Worm (Caenorhabditis elegans) whole organism, L1 larva: ENCODE results near the gene F01D5.6.

Experiments
- aha-1 ChIP-seq: fragments of 150-350 bp; optimal IDR thresholded peaks from 2 replicates; lab custom pipeline; 2014; ENCODE audit warnings: missing biosample characterization, missing genetic modification characterization
- egl-27 ChIP-seq, 2 experiments: fragments of 150-350 bp in 1 of 2; sonication (generic microtip); optimal IDR thresholded peaks; 3 replicates each; lab custom pipeline; 2017 to 2018; ENCODE audit warnings: missing biosample characterization in 2 of 2, missing genetic modification characterization in 2 of 2, missing genetic modification reagents in 2 of 2
- fkh-8 ChIP-seq: sonication (generic microtip); optimal IDR thresholded peaks from 2 replicates; lab custom pipeline; 2016; ENCODE audit warnings: mild to moderate bottlenecking, missing genetic modification characterization, missing compliant biosample characterization
- lin-39 ChIP-seq: fragments of 150-350 bp; optimal IDR thresholded peaks from 2 replicates; lab custom pipeline; 2014; ENCODE audit warnings: missing biosample characterization, missing genetic modification reagents, missing genetic modification characterization
- nhr-11 ChIP-seq: fragments of 150-350 bp; optimal IDR thresholded peaks from 2 replicates; lab custom pipeline; 2014; ENCODE audit warnings: missing biosample characterization, missing genetic modification characterization
- nhr-12 ChIP-seq: sonication (generic microtip); optimal IDR thresholded peaks from 2 replicates; lab custom pipeline; 2017; ENCODE audit warnings: missing biosample characterization, missing genetic modification characterization
- nhr-237 ChIP-seq: fragments of 150-350 bp; optimal IDR thresholded peaks from 2 replicates; lab custom pipeline; 2014; ENCODE audit warnings: missing biosample characterization, missing genetic modification characterization
- nhr-90 ChIP-seq: sonication (generic microtip); optimal IDR thresholded peaks from 2 replicates; lab custom pipeline; 2016; ENCODE audit warnings: mild to moderate bottlenecking, missing genetic modification characterization, missing compliant biosample characterization; ENCODE audit not compliant: poor library complexity
- rnt-1 ChIP-seq: sonication (generic microtip); optimal IDR thresholded peaks from 2 replicates; lab custom pipeline; 2016; ENCODE audit warnings: mild to moderate bottlenecking, missing genetic modification characterization, moderate library complexity, missing compliant biosample characterization
- tlp-1 ChIP-seq: fragments of 150-350 bp; optimal IDR thresholded peaks from 2 replicates; lab custom pipeline; 2014; ENCODE audit warnings: missing biosample characterization, missing genetic modification characterization
- unc-62 ChIP-seq: fragments of 150-350 bp; optimal IDR thresholded peaks from 2 replicates; lab custom pipeline; 2014; ENCODE audit warnings: missing biosample characterization, missing genetic modification reagents, missing genetic modification characterization
- ztf-11 ChIP-seq, 2 experiments: sonication (generic microtip); optimal IDR thresholded peaks; 2 replicates each; lab custom pipeline; 2016 to 2017; ENCODE audit warnings: missing genetic modification characterization in 2 of 2, missing biosample characterization in 1 of 2, missing compliant biosample characterization in 1 of 2

- TF ChIP-seq nhr-11 (tag; lab: Kevin White, UChicago) = no peak
- no peak for TF ChIP-seq aha-1 (tag; lab: Kevin White, UChicago)
- TF ChIP-seq lin-39 = no peak
- TF ChIP-seq nhr-237 (tag; lab: Kevin White, UChicago) = no peak
- TF ChIP-seq unc-62 (GFP tag; lab: Kevin White, UChicago) = no peak
- TF ChIP-seq rnt-1 (tag; lab: Kevin White, UChicago) = no peak
- TF ChIP-seq tlp-1 (tag; lab: Kevin White, UChicago) = no peak
- TF ChIP-seq ztf-11 (tag; optimal IDR thresholded peaks at IDR 0.05; lab: Kevin White, UChicago) = no peak
- no peak for TF ChIP-seq nhr-90 (tag; lab: Kevin White, UChicago)
- no peak for TF ChIP-seq nhr-12 (tag; lab: Kevin White, UChicago)
- TF ChIP-seq fkh-8 (tag; lab: Kevin White, UChicago) = no peak
- no peak for TF ChIP-seq egl-27 (tag; optimal IDR thresholded peaks at IDR 0.05; lab: Kevin White, UChicago)
These were observed 26.3 kb upstream of the F01D5.6 start, which contains the start of gene sre-48 for ce11 chrII:13979833-13980513.
